Worm (Caenorhabditis elegans) whole organism, L4/young adult: ENCODE data around the gene znf-207.
"Not testable (repeated sequence)": the region's sequence is repeated elsewhere in the genome, so short reads cannot be mapped to it uniquely, and the experiment has no call there.

Experiments used
- W03F9.2 ChIP-seq: fragments of 150-350 bp; optimal IDR thresholded peaks from 2 replicates; lab custom pipeline; 2014; ENCODE audit warnings: missing biosample characterization, missing genetic modification characterization
- dao-5 ChIP-seq: sonication (generic microtip); optimal IDR thresholded peaks from 2 replicates; lab custom pipeline; 2016; ENCODE audit warnings: missing genotype, missing genetic modification characterization, moderate library complexity, missing compliant biosample characterization
- him-1 ChIP-seq: sonication (generic microtip); optimal IDR thresholded peaks from 2 replicates; lab custom pipeline; 2016; ENCODE audit warnings: missing genotype, missing genetic modification reagents, missing genetic modification characterization, missing compliant biosample characterization

znf-207 gene

ce11 chrIV:11323666-11324065 is 12.9 kb downstream of the znf-207 start:
- no peak for TF ChIP-seq W03F9.2
- no peak for TF ChIP-seq dao-5 (tag; lab: Kevin White, UChicago)
- TF ChIP-seq him-1: no peak

DNA sequence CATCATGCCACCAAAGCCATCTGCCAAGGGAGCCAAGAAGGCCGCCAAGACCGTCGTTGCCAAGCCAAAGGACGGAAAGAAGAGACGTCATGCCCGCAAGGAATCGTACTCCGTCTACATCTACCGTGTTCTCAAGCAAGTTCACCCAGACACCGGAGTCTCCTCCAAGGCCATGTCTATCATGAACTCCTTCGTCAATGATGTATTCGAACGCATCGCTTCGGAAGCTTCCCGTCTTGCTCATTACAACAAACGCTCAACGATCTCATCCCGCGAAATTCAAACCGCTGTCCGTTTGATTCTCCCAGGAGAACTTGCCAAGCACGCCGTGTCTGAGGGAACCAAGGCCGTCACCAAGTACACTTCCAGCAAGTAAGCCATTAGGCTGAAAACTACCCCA is 14.0 kb downstream of the znf-207 start, which contains the start of gene his-48:
his-48 (plus strand) TSS at position 5 of the 400 bp plus-strand sequence.
- TF ChIP-seq dao-5 (tag; lab: Kevin White, UChicago); W03F9.2; him-1: not testable (repeated sequence)

- TF ChIP-seq him-1 (no peak), dao-5 (tag; lab: Kevin White, UChicago) (no peak), W03F9.2 (no peak)
Observed at ce11 chrIV:11326939-11327565, 16.3 kb downstream of the znf-207 start, which contains the start of gene B0035.21. Gene B0035.21 (plus strand): TSS chrIV:11327260.

ce11 chrIV:11329269-11329668 is 18.5 kb downstream of the znf-207 start, which contains the start of gene leo-1:
Gene leo-1 (minus strand): TSS chrIV:11329369.
- TF ChIP-seq dao-5 (tag; lab: Kevin White, UChicago) (no peak), him-1 (no peak), W03F9.2 (no peak)

ce11 chrIV:11332751-11333150 is 22.0 kb downstream of the znf-207 start, which contains the start of gene sart-3:
Gene sart-3 (minus strand): TSS chrIV:11332969.
- TF ChIP-seq him-1 (no peak), dao-5 (tag; lab: Kevin White, UChicago) (no peak), W03F9.2 (no peak)

ce11 chrIV:11336180-11336579 is 25.4 kb downstream of the znf-207 start:
- TF ChIP-seq him-1: no peak

ce11 chrIV:11337021-11337420 is 26.2 kb downstream of the znf-207 start, which contains the start of gene F54E12.2:
Gene F54E12.2 (minus strand): TSS chrIV:11337184.
- TF ChIP-seq W03F9.2 (peak; percentile 51), dao-5 (tag; lab: Kevin White, UChicago) (no peak)

- TF ChIP-seq dao-5 (tag; lab: Kevin White, UChicago): no peak
- no peak for TF ChIP-seq him-1
- TF ChIP-seq W03F9.2: no peak
Observed at ce11 chrIV:11340735-11341443, 30.1 kb downstream of the znf-207 start.

DNA sequence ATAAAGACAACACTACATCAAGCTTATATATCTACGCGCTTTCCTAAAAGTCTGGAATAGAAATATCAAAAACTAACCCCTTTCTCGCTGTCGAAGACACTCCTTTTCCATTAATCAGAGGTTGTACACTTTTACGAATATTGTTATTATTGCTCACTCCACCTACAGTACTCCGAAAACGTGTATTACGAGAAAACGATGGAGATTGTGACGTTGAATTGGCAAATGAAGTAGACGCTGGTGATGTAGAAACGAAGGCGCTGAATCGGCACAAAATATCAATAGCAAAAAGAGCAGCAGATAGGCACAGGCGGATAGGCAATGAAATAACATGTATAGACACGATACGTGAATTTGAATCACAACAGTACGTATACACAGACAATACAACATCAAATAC is 33.5 kb downstream of the znf-207 start:
- no peak for TF ChIP-seq him-1

DNA sequence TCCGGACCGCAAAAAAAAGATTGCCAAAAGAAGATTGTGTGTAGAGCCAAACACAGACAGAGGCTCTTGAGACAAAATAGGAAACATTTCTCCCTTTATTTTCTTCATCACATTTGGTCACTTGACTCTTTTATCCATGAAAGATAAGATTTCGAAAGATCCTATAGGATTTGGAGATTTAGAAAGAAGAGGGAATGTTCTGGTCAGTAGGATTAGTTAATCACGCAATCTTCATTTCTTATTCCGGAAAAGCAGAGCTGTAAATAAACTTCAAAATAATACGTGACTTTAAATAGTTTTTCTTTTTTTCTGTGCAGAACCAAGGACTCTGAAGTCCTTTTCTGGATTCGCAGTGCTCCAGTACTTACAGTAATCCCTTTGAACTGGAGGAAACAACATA is 36.5 kb downstream of the znf-207 start:
- TF ChIP-seq him-1 (no peak), W03F9.2 (no peak), dao-5 (tag; lab: Kevin White, UChicago) (no peak)

- TF ChIP-seq him-1 (no peak), dao-5 (tag; lab: Kevin White, UChicago) (no peak), W03F9.2 (no peak)
Observed at ce11 chrIV:11348822-11349221, 38.0 kb downstream of the znf-207 start.

DNA sequence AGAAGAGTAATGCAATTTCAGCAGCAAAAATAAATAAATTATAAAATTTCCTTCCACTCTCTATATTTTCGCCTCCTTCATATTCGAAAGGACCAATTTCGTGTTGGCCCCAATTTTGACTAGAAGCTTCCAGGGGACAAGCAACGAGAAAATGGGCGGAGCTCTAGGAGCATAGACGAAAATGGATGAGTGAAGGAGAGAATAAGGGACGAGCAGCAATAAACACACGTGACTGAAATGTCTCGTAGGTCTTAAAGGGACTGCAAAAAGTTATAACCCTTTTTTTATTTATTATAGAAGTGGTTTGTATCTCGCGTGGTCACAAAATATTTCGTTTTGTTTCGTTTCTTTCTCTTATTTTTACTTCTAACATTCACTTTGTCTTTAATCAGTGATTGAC is 39.0 kb downstream of the znf-207 start:
- TF ChIP-seq dao-5 (tag; lab: Kevin White, UChicago) (no peak), him-1 (peak; percentile 46)

- TF ChIP-seq dao-5 (tag; lab: Kevin White, UChicago) (no peak), him-1 (no peak), W03F9.2 (no peak)
Observed at ce11 chrIV:11350809-11351208, 40.0 kb downstream of the znf-207 start.

DNA sequence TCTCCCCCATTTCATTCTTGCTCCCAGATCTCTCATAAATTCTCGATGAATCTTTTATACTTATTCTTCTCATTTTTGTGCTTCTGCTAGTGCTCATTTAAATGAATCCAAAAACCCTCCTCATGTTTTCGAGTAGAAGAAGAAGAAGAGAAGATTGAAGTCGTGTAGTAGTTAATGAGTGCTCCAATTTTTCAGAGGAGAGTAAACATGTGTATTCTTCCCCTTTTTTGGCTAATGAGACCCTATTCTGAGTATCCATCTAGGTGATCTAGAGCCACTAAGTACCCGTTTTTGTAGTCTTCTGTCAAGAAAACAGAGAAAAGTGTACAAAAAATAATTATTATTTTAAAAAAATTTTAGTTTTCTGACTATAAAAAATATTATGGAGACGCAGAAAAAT is 40.8 kb downstream of the znf-207 start:
- TF ChIP-seq him-1: no peak

- no peak for TF ChIP-seq W03F9.2
- no peak for TF ChIP-seq him-1
- no peak for TF ChIP-seq dao-5 (tag; lab: Kevin White, UChicago)
Observed at ce11 chrIV:11352768-11353167, 42.0 kb downstream of the znf-207 start.
